Worm (Caenorhabditis elegans) whole organism, young adult: ENCODE data around the gene nck-1.

Experiments
- B0019.2 ChIP-seq: fragments of 200-800 bp; sonication (Bioruptor generic); conservative IDR thresholded peaks from 2 replicates; pipeline ENCODE4 v1.3.6; 2022; ENCODE audit warnings: missing genetic modification reagents, missing genetic modification characterization, missing compliant biosample characterization
- B0035.1 ChIP-seq: sonication (generic microtip); optimal IDR thresholded peaks from 2 replicates; lab custom pipeline; 2016; ENCODE audit warnings: missing genetic modification characterization, mild to moderate bottlenecking, missing compliant biosample characterization, missing genotype, missing genetic modification reagents
- F22D6.2 ChIP-seq: sonication (generic microtip); optimal IDR thresholded peaks from 2 replicates; lab custom pipeline; 2016; ENCODE audit warnings: mild to moderate bottlenecking, missing genetic modification characterization, missing compliant biosample characterization
- F23B12.7 ChIP-seq: sonication (generic microtip); optimal IDR thresholded peaks from 2 replicates; lab custom pipeline; 2017; ENCODE audit warnings: missing genetic modification characterization, mild to moderate bottlenecking, missing compliant biosample characterization, antibody characterized with exemption, moderate library complexity; ENCODE audit not compliant: insufficient read depth
- F52B5.7 ChIP-seq: sonication (generic microtip); optimal IDR thresholded peaks from 2 replicates; lab custom pipeline; 2016; ENCODE audit warnings: mild to moderate bottlenecking, missing genetic modification characterization, missing compliant biosample characterization
- K12H6.12 ChIP-seq: fragments of 200-800 bp; sonication (Bioruptor generic); optimal IDR thresholded peaks from 2 replicates; lab custom pipeline; 2018; ENCODE audit warnings: mild to moderate bottlenecking, missing genetic modification characterization, missing compliant biosample characterization
- T07F8.4 ChIP-seq: sonication (generic microtip); optimal IDR thresholded peaks from 2 replicates; lab custom pipeline; 2016; ENCODE audit warnings: mild to moderate bottlenecking, missing genetic modification characterization, moderate library complexity, missing compliant biosample characterization
- T26A5.8 ChIP-seq: sonication (generic microtip); optimal IDR thresholded peaks from 2 replicates; lab custom pipeline; 2016; ENCODE audit warnings: missing genetic modification characterization, missing compliant biosample characterization
- Y79H2A.3 ChIP-seq: fragments of 200-800 bp; sonication (Bioruptor generic); conservative IDR thresholded peaks from 2 replicates; pipeline ENCODE4 v1.3.6; 2022; ENCODE audit warnings: missing genetic modification reagents, missing genetic modification characterization, missing compliant biosample characterization
- ama-1 ChIP-seq, 3 experiments: fragments of 150-350 bp in 1 of 3; sonication (generic microtip) in 2 of 3; optimal IDR thresholded peaks; 2 replicates each; lab custom pipeline; 2014 to 2018; ENCODE audit warnings: missing biosample characterization in 2 of 3, missing genetic modification characterization in 2 of 3, missing genetic modification reagents in 2 of 3
- attf-3 ChIP-seq: fragments of 200-800 bp; sonication (Bioruptor generic); conservative IDR thresholded peaks from 2 replicates; pipeline ENCODE4 v1.3.6; 2022; ENCODE audit warnings: missing genetic modification reagents, missing genetic modification characterization, missing compliant biosample characterization
- attf-5 ChIP-seq: fragments of 200-800 bp; sonication (Bioruptor generic); optimal IDR thresholded peaks from 2 replicates; lab custom pipeline; 2018; ENCODE audit warnings: mild to moderate bottlenecking, missing genetic modification characterization, missing compliant biosample characterization
- bed-1 ChIP-seq: fragments of 200-800 bp; sonication (Bioruptor generic); IDR thresholded peaks from 2 replicates; pipeline ENCODE4 v1.3.6; 2022; ENCODE audit warnings: missing genetic modification reagents, missing genetic modification characterization, missing compliant biosample characterization
- cebp-1 ChIP-seq, 2 experiments: fragments of 200-800 bp in 1 of 2; sonication (Bioruptor generic) in 1 of 2; sonication (generic microtip) in 1 of 2; IDR thresholded peaks in 1 of 2; optimal IDR thresholded peaks in 1 of 2; 2 replicates each; pipeline versions ENCODE4 v1.3.6 to Lab custom; 2017 to 2022; ENCODE audit warnings: missing compliant biosample characterization in 2 of 2, missing genetic modification characterization in 2 of 2, mild to moderate bottlenecking in 1 of 2, missing genetic modification reagents in 1 of 2, moderate library complexity in 1 of 2
- cebp-2 ChIP-seq: fragments of 200-800 bp; sonication (Bioruptor generic); IDR thresholded peaks from 2 replicates; pipeline ENCODE4 v1.3.6; 2022; ENCODE audit warnings: missing genetic modification characterization, missing compliant biosample characterization
- ceh-40 ChIP-seq: fragments of 200-800 bp; sonication (Bioruptor generic); IDR thresholded peaks from 2 replicates; pipeline ENCODE4 v1.3.6; 2022; ENCODE audit warnings: missing genetic modification characterization, missing compliant biosample characterization
- ceh-58 ChIP-seq: fragments of 200-800 bp; sonication (Bioruptor generic); IDR thresholded peaks from 2 replicates; pipeline ENCODE4 v1.3.6; 2022; ENCODE audit warnings: missing genetic modification characterization, missing compliant biosample characterization
- ceh-91 ChIP-seq: fragments of 200-800 bp; sonication (Bioruptor generic); IDR thresholded peaks from 2 replicates; pipeline ENCODE4 v1.3.6; 2022; ENCODE audit warnings: missing genetic modification reagents, missing genetic modification characterization, missing compliant biosample characterization
- die-1 ChIP-seq: sonication (generic microtip); optimal IDR thresholded peaks from 2 replicates; lab custom pipeline; 2016; ENCODE audit warnings: missing genotype, mild to moderate bottlenecking, missing genetic modification characterization, missing compliant biosample characterization
- dpl-1 ChIP-seq: fragments of 150-350 bp; optimal IDR thresholded peaks from 2 replicates; lab custom pipeline; 2014; ENCODE audit warnings: missing biosample characterization, missing genetic modification reagents, missing genetic modification characterization
- egl-44 ChIP-seq: fragments of 200-800 bp; sonication (Bioruptor generic); IDR thresholded peaks from 2 replicates; pipeline ENCODE4 v1.3.6; 2022; ENCODE audit warnings: missing genetic modification reagents, missing genetic modification characterization, missing compliant biosample characterization
- ekl-4 ChIP-seq: fragments of 200-800 bp; sonication (Bioruptor generic); IDR thresholded peaks from 2 replicates; pipeline ENCODE4 v1.3.6; 2022; ENCODE audit warnings: missing genetic modification reagents, missing genetic modification characterization, missing compliant biosample characterization
- ets-4 ChIP-seq: fragments of 200-800 bp; sonication (Bioruptor generic); optimal IDR thresholded peaks from 2 replicates; lab custom pipeline; 2018; ENCODE audit warnings: mild to moderate bottlenecking, missing genetic modification characterization, missing compliant biosample characterization
- fkh-3 ChIP-seq: sonication (generic microtip); optimal IDR thresholded peaks from 2 replicates; lab custom pipeline; 2016; ENCODE audit warnings: mild to moderate bottlenecking, missing genetic modification characterization, missing compliant biosample characterization
- hmg-1.2 ChIP-seq: fragments of 200-800 bp; sonication (Bioruptor generic); IDR thresholded peaks from 2 replicates; pipeline ENCODE4 v1.3.6; 2022; ENCODE audit warnings: missing genetic modification reagents, missing genetic modification characterization, missing compliant biosample characterization
- hsf-1 ChIP-seq: fragments of 200-800 bp; sonication (Bioruptor generic); IDR thresholded peaks from 2 replicates; pipeline ENCODE4 v1.3.6; 2022; ENCODE audit warnings: missing genetic modification reagents, missing genetic modification characterization, missing compliant biosample characterization
- lag-1 ChIP-seq: fragments of 200-800 bp; sonication (Bioruptor generic); IDR thresholded peaks from 2 replicates; pipeline ENCODE4 v1.3.6; 2022; ENCODE audit warnings: missing genetic modification reagents, missing genetic modification characterization, missing compliant biosample characterization
- lin-26 ChIP-seq: fragments of 200-800 bp; sonication (Bioruptor generic); IDR thresholded peaks from 2 replicates; pipeline ENCODE4 v1.3.6; 2022; ENCODE audit warnings: missing genetic modification reagents, missing genetic modification characterization, missing compliant biosample characterization
- lin-40 ChIP-seq: sonication (generic microtip); optimal IDR thresholded peaks from 2 replicates; lab custom pipeline; 2016; ENCODE audit warnings: missing genetic modification characterization, mild to moderate bottlenecking, missing compliant biosample characterization, missing genotype, missing genetic modification reagents
- madf-6 ChIP-seq: fragments of 200-800 bp; sonication (Bioruptor generic); IDR thresholded peaks from 2 replicates; pipeline ENCODE4 v1.3.6; 2022; ENCODE audit warnings: missing genetic modification reagents, missing genetic modification characterization, missing compliant biosample characterization
- nfya-2 ChIP-seq: fragments of 200-800 bp; sonication (Bioruptor generic); IDR thresholded peaks from 2 replicates; pipeline ENCODE4 v1.3.6; 2022; ENCODE audit warnings: missing genetic modification reagents, missing genetic modification characterization, missing compliant biosample characterization
- nfyb-1 ChIP-seq: fragments of 200-800 bp; sonication (Bioruptor generic); IDR thresholded peaks from 2 replicates; pipeline ENCODE4 v1.3.6; 2022; ENCODE audit warnings: missing genetic modification reagents, missing genetic modification characterization, missing compliant biosample characterization
- nhr-27 ChIP-seq: fragments of 200-800 bp; sonication (Bioruptor generic); optimal IDR thresholded peaks from 2 replicates; lab custom pipeline; 2018; ENCODE audit warnings: mild to moderate bottlenecking, missing genetic modification characterization, moderate library complexity, missing compliant biosample characterization
- nhr-80 ChIP-seq: sonication (generic microtip); optimal IDR thresholded peaks from 2 replicates; lab custom pipeline; 2016; ENCODE audit warnings: missing genetic modification characterization, missing compliant biosample characterization
- rec-8 ChIP-seq, 2 experiments: sonication (generic microtip); optimal IDR thresholded peaks; 2 replicates each; lab custom pipeline; 2016; ENCODE audit warnings: mild to moderate bottlenecking in 2 of 2, missing genetic modification characterization in 2 of 2, missing genetic modification reagents in 2 of 2, missing genotype in 2 of 2, missing biosample characterization in 1 of 2, missing compliant biosample characterization in 1 of 2, moderate library complexity in 1 of 2
- rpc-1 ChIP-seq, 2 experiments: fragments of 150-350 bp in 1 of 2; sonication (generic microtip) in 1 of 2; optimal IDR thresholded peaks; 2 replicates each; lab custom pipeline; 2014 to 2018; ENCODE audit warnings: missing biosample characterization in 1 of 2, missing genetic modification characterization in 1 of 2, missing genetic modification reagents in 1 of 2, missing genotype in 1 of 2
- somi-1 ChIP-seq: fragments of 200-800 bp; sonication (Bioruptor generic); optimal IDR thresholded peaks from 2 replicates; lab custom pipeline; 2018; ENCODE audit warnings: mild to moderate bottlenecking, missing genetic modification characterization, missing compliant biosample characterization
- tlf-1 ChIP-seq: fragments of 200-800 bp; sonication (Bioruptor generic); optimal IDR thresholded peaks from 2 replicates; lab custom pipeline; 2018; ENCODE audit warnings: mild to moderate bottlenecking, missing genetic modification characterization, missing compliant biosample characterization
- unc-130 ChIP-seq: sonication (generic microtip); optimal IDR thresholded peaks from 2 replicates; lab custom pipeline; 2016; ENCODE audit warnings: missing genetic modification reagents, missing genetic modification characterization, missing compliant biosample characterization
- zfh-2 ChIP-seq: fragments of 200-800 bp; sonication (Bioruptor generic); conservative IDR thresholded peaks from 2 replicates; pipeline ENCODE4 v1.3.6; 2022; ENCODE audit warnings: missing genetic modification reagents, missing genetic modification characterization, missing compliant biosample characterization
- zim-3 ChIP-seq: sonication (generic microtip); optimal IDR thresholded peaks from 2 replicates; lab custom pipeline; 2017; ENCODE audit warnings: mild to moderate bottlenecking, missing genetic modification characterization, moderate library complexity, missing compliant biosample characterization
- ztf-22 ChIP-seq: fragments of 200-800 bp; sonication (Bioruptor generic); optimal IDR thresholded peaks from 2 replicates; lab custom pipeline; 2018; ENCODE audit warnings: mild to moderate bottlenecking, missing genetic modification characterization, moderate library complexity, missing compliant biosample characterization

Gene nck-1

ce11 chrX:4140755-4141417, 12.4 kb downstream of the nck-1 start:
- TF ChIP-seq cebp-1 (GFP tag; IDR thresholded peaks at IDR 0.05; lab: Robert Waterston, UW) (no peak), cebp-1 (tag; optimal IDR thresholded peaks at IDR 0.05; lab: Kevin White, UChicago) (peak; percentile 6), ets-4 (GFP tag; lab: Kevin White, UChicago) (no peak), T26A5.8 (tag; lab: Kevin White, UChicago) (no peak), nfya-2 (GFP tag; lab: Robert Waterston, UW) (no peak), rec-8 (tag; optimal IDR thresholded peaks at IDR 0.05; lab: Kevin White, UChicago) (no peak), nhr-80 (tag; lab: Kevin White, UChicago) (peak; percentile 50), die-1 (tag; lab: Kevin White, UChicago) (no peak), lin-40 (tag; lab: Kevin White, UChicago) (peak; percentile 11), ekl-4 (GFP tag; lab: Robert Waterston, UW) (no peak), F52B5.7 (tag; lab: Kevin White, UChicago) (no peak), bed-1 (no peak), cebp-2 (GFP tag; lab: Robert Waterston, UW) (no peak), hmg-1.2 (GFP tag; lab: Robert Waterston, UW) (no peak), K12H6.12 (tag; lab: Kevin White, UChicago) (no peak), zim-3 (tag; lab: Kevin White, UChicago) (peak; percentile 2), ama-1 (optimal IDR thresholded peaks at IDR 0.05; lab: Kevin White, UChicago) (no peak), ama-1 (GFP tag; optimal IDR thresholded peaks at IDR 0.05; lab: Kevin White, UChicago) (no peak), Y79H2A.3 (no peak), ztf-22 (GFP tag; lab: Kevin White, UChicago) (peak; percentile 37), egl-44 (GFP tag; lab: Robert Waterston, UW) (0 out of 2 replicates have a peak, but pooled peaks have one; percentile 7), T07F8.4 (tag; lab: Kevin White, UChicago) (no peak), somi-1 (GFP tag; lab: Kevin White, UChicago) (peak; percentile 23), rpc-1 (optimal IDR thresholded peaks at IDR 0.05; lab: Kevin White, UChicago) (no peak), rpc-1 (tag; optimal IDR thresholded peaks at IDR 0.05; lab: Kevin White, UChicago) (no peak)

- no peak for TF ChIP-seq fkh-3
- no peak for TF ChIP-seq attf-5 (GFP tag; lab: Kevin White, UChicago)
- no peak for TF ChIP-seq F23B12.7 (tag; lab: Kevin White, UChicago)
- no peak for TF ChIP-seq ceh-91 (GFP tag; lab: Robert Waterston, UW)
- no peak for TF ChIP-seq hmg-1.2 (GFP tag; lab: Robert Waterston, UW)
- no peak for TF ChIP-seq unc-130 (GFP tag; lab: Kevin White, UChicago)
- TF ChIP-seq cebp-1 (GFP tag; IDR thresholded peaks at IDR 0.05; lab: Robert Waterston, UW), result no peak
- TF ChIP-seq cebp-1 (tag; optimal IDR thresholded peaks at IDR 0.05; lab: Kevin White, UChicago), result peak; percentile 20
- TF ChIP-seq F22D6.2 (tag; lab: Kevin White, UChicago), result no peak
- TF ChIP-seq lag-1 (GFP tag; lab: Robert Waterston, UW), result no peak
- TF ChIP-seq zfh-2 (GFP tag; lab: Robert Waterston, UW), result peak; percentile 56; the same call in 1 of the 2 replicates
- no peak for TF ChIP-seq cebp-2 (GFP tag; lab: Robert Waterston, UW)
- no peak for TF ChIP-seq madf-6 (GFP tag; lab: Robert Waterston, UW)
- no peak for TF ChIP-seq ceh-58
- TF ChIP-seq nfyb-1 (GFP tag; lab: Robert Waterston, UW), result 0 out of 2 replicates have a peak, but pooled peaks have one; percentile 44
- no peak for TF ChIP-seq zim-3 (tag; lab: Kevin White, UChicago)
- TF ChIP-seq B0019.2 (GFP tag; lab: Robert Waterston, UW), result no peak
- TF ChIP-seq hsf-1 (GFP tag; lab: Robert Waterston, UW), result no peak
- peak; percentile 18 for TF ChIP-seq die-1 (tag; lab: Kevin White, UChicago)
- TF ChIP-seq nhr-27 (tag; lab: Kevin White, UChicago), result no peak
- 0 out of 2 replicates have a peak, but pooled peaks have one; percentile 7 for TF ChIP-seq ceh-40 (GFP tag; lab: Robert Waterston, UW)
- TF ChIP-seq B0035.1 (tag; lab: Kevin White, UChicago), result no peak
- TF ChIP-seq tlf-1, result no peak
- TF ChIP-seq attf-3, result no peak
- TF ChIP-seq dpl-1 (GFP tag; lab: Kevin White, UChicago), result no peak
- no peak for TF ChIP-seq lin-26 (GFP tag; lab: Robert Waterston, UW)
Observed at ce11 chrX:4139593-4140565, 13.4 kb downstream of the nck-1 start, which contains the start of gene ZK470.4. TSS of gene ZK470.4 (minus strand) at chrX:4139767.
